Fruit fly (Drosophila melanogaster) whole organism, pupa: ENCODE measurements around the gene CG9581.

Experiments used
- CG10348 ChIP-seq: fragments of 200-800 bp; sonication (Bioruptor generic); IDR thresholded peaks from 2 replicates; pipeline ENCODE4 v1.3.6; 2022; ENCODE audit warnings: missing biosample characterization, missing genetic modification characterization
- CG13204 ChIP-seq: fragments of 200-800 bp; sonication (Bioruptor generic); optimal IDR thresholded peaks from 2 replicates; lab custom pipeline; 2018; ENCODE audit warnings: missing biosample characterization, mild to moderate bottlenecking, missing genetic modification characterization, moderate library complexity
- CG4496 ChIP-seq: fragments of 200-800 bp; sonication (Bioruptor generic); IDR thresholded peaks from 3 replicates; pipeline ENCODE4 v1.3.6; 2022; ENCODE audit warnings: missing biosample characterization, missing genetic modification characterization
- CG8301 ChIP-seq: fragments of 200-800 bp; sonication (Bioruptor generic); optimal IDR thresholded peaks from 2 replicates; lab custom pipeline; 2018; ENCODE audit warnings: missing biosample characterization, mild to moderate bottlenecking, missing genetic modification characterization
- EcR ChIP-seq: fragments of 200-800 bp; sonication (Bioruptor generic); optimal IDR thresholded peaks from 3 replicates; lab custom pipeline; 2019; ENCODE audit warnings: missing biosample characterization, missing genetic modification characterization, mild to moderate bottlenecking, moderate library complexity, missing genetic modification reagents
- Pif1A ChIP-seq: fragments of 200-800 bp; sonication (Bioruptor generic); optimal IDR thresholded peaks from 3 replicates; lab custom pipeline; 2016; ENCODE audit warnings: missing biosample characterization, missing genetic modification characterization
- Pif1B ChIP-seq: fragments of 200-800 bp; sonication (Bioruptor generic); optimal IDR thresholded peaks from 3 replicates; lab custom pipeline; 2016; ENCODE audit warnings: missing biosample characterization, missing genetic modification characterization
- Snoo ChIP-seq: fragments of 200-800 bp; sonication (Bioruptor generic); optimal IDR thresholded peaks from 3 replicates; lab custom pipeline; 2017; ENCODE audit warnings: missing biosample characterization, mild to moderate bottlenecking, missing genetic modification characterization, inconsistent platforms
- rn ChIP-seq: fragments of 200-800 bp; sonication (Bioruptor generic); IDR thresholded peaks from 2 replicates; pipeline ENCODE4 v1.3.6; 2022; ENCODE audit warnings: missing biosample characterization, missing genetic modification characterization

DNA sequence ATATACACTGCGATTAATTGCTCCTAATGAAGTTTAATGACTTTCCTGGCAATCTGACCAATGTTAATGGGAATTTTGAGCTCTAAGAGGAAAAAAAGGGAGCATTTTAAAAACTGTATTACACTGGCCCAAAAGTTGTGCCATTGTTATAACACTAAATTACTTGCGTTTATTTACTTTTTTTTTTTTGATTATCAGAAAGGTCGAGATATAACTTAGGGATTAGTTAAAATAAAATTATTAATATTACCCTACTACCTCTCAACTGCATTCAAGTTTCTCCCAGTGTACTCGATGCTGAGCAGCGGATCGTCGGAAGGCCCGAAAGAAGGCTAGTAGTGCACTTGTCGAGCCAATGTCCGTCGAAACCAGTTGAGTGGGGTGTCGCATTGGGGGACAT is 39.3 kb downstream of the CG9581 start:
- TF ChIP-seq Snoo, result no peak
- TF ChIP-seq CG10348 (GFP tag; lab: Robert Waterston, UW), result no peak
- TF ChIP-seq CG13204 (GFP tag; lab: Kevin White, UChicago), result no peak
- TF ChIP-seq Pif1A, result peak; percentile 42
- TF ChIP-seq CG8301 (tag; lab: Kevin White, UChicago), result peak; percentile 66
- peak; percentile 70 for TF ChIP-seq CG4496 (GFP tag; lab: Robert Waterston, UW)
- no peak for TF ChIP-seq rn (GFP tag; lab: Robert Waterston, UW)
- TF ChIP-seq EcR (GFP tag; lab: Kevin White, UChicago), result no peak
- TF ChIP-seq Pif1B (GFP tag; lab: Kevin White, UChicago), result peak; percentile 4
